Fruit fly (Drosophila melanogaster) whole organism, embryonic: ENCODE data around the gene CG34278.
A peak's percentile ranks its signal among the peaks of the same experiment; 100 is the strongest.

Experiments used
- Adf1 ChIP-seq: fragments of 200-800 bp; sonication (Bioruptor generic); IDR thresholded peaks from 2 replicates; pipeline ENCODE4 v1.3.6; 2022; ENCODE audit warnings: missing biosample characterization, missing genetic modification characterization
- Atf-2 ChIP-seq: fragments of 200-800 bp; sonication (Bioruptor generic); optimal IDR thresholded peaks from 2 replicates; lab custom pipeline; 2016; ENCODE audit warnings: missing biosample characterization, missing genetic modification characterization
- BtbVII ChIP-seq: fragments of 200-800 bp; sonication (Bioruptor generic); optimal IDR thresholded peaks from 3 replicates; lab custom pipeline; 2017; ENCODE audit warnings: missing biosample characterization, mild to moderate bottlenecking, missing genetic modification characterization
- CG10209 ChIP-seq: fragments of 200-800 bp; sonication (Bioruptor generic); optimal IDR thresholded peaks from 3 replicates; lab custom pipeline; 2017; ENCODE audit warnings: missing biosample characterization, mild to moderate bottlenecking, missing genetic modification characterization, missing genetic modification reagents
- CG12104 ChIP-seq: fragments of 200-800 bp; sonication (Bioruptor generic); optimal IDR thresholded peaks from 3 replicates; lab custom pipeline; 2016; ENCODE audit warnings: missing biosample characterization, missing genetic modification characterization
- CG12769 ChIP-seq: fragments of 200-800 bp; sonication (Bioruptor generic); optimal IDR thresholded peaks from 2 replicates; lab custom pipeline; 2019; ENCODE audit warnings: missing biosample characterization, mild to moderate bottlenecking, missing genetic modification characterization, moderate library complexity
- CG14050 ChIP-seq: fragments of 200-800 bp; sonication (Bioruptor generic); IDR thresholded peaks from 3 replicates; pipeline ENCODE4 v1.3.6; 2022; ENCODE audit warnings: missing biosample characterization, missing genetic modification characterization
- CG15073 ChIP-seq: fragments of 200-800 bp; sonication (Bioruptor generic); optimal IDR thresholded peaks from 2 replicates; lab custom pipeline; 2016; ENCODE audit warnings: missing biosample characterization, missing genetic modification characterization
- CG17829 ChIP-seq: fragments of 200-800 bp; optimal IDR thresholded peaks from 2 replicates; lab custom pipeline; 2019; ENCODE audit warnings: missing biosample characterization, mild to moderate bottlenecking, missing genetic modification characterization, moderate library complexity
- CG18764 ChIP-seq: fragments of 200-800 bp; sonication (Bioruptor generic); optimal IDR thresholded peaks from 3 replicates; lab custom pipeline; 2016; ENCODE audit warnings: missing biosample characterization, missing genetic modification characterization
- CG2129 ChIP-seq: fragments of 200-800 bp; sonication (Bioruptor generic); IDR thresholded peaks from 2 replicates; pipeline ENCODE4 v1.3.6; 2022; ENCODE audit warnings: missing biosample characterization, missing genetic modification characterization; ENCODE audit not compliant: partially characterized antibody
- CG31441 ChIP-seq: fragments of 200-800 bp; sonication (Bioruptor generic); IDR thresholded peaks from 2 replicates; pipeline ENCODE4 v1.3.6; 2022; ENCODE audit warnings: missing biosample characterization, missing genetic modification characterization
- CG32532 ChIP-seq: fragments of 200-800 bp; sonication (Bioruptor generic); IDR thresholded peaks from 2 replicates; pipeline ENCODE4 v1.3.6; 2022; ENCODE audit warnings: missing biosample characterization, missing genetic modification characterization
- CG4707 ChIP-seq: fragments of 200-800 bp; sonication (Bioruptor generic); optimal IDR thresholded peaks from 2 replicates; lab custom pipeline; 2018; ENCODE audit warnings: missing biosample characterization, mild to moderate bottlenecking, missing genetic modification characterization, moderate library complexity
- CG7839 ChIP-seq: fragments of 200-800 bp; sonication (Bioruptor generic); optimal IDR thresholded peaks from 3 replicates; lab custom pipeline; 2018; ENCODE audit warnings: missing biosample characterization, mild to moderate bottlenecking, missing genetic modification characterization, moderate library complexity
- CG8359 ChIP-seq: fragments of 200-800 bp; sonication (Bioruptor generic); optimal IDR thresholded peaks from 2 replicates; lab custom pipeline; 2017; ENCODE audit warnings: missing biosample characterization, mild to moderate bottlenecking, missing genetic modification characterization, borderline replicate concordance
- CG9215 ChIP-seq: fragments of 200-800 bp; sonication (Bioruptor generic); IDR thresholded peaks from 2 replicates; pipeline ENCODE4 v1.3.6; 2022; ENCODE audit warnings: missing biosample characterization, missing genetic modification characterization
- CG9817 ChIP-seq: fragments of 200-800 bp; sonication (Bioruptor generic); optimal IDR thresholded peaks from 2 replicates; lab custom pipeline; 2018; ENCODE audit warnings: missing biosample characterization, mild to moderate bottlenecking, missing genetic modification characterization, moderate library complexity
- CG9876 ChIP-seq: fragments of 200-800 bp; sonication (Bioruptor generic); optimal IDR thresholded peaks from 2 replicates; lab custom pipeline; 2016; ENCODE audit warnings: missing biosample characterization, missing genetic modification characterization
- Dref ChIP-seq: fragments of 200-800 bp; sonication (Bioruptor generic); IDR thresholded peaks from 2 replicates; pipeline ENCODE4 v1.3.6; 2022; ENCODE audit warnings: missing biosample characterization, missing genetic modification characterization
- Ets65A ChIP-seq: fragments of 200-800 bp; sonication (Bioruptor generic); peaks from one replicate; lab custom pipeline; 2016; ENCODE audit warnings: missing biosample characterization, missing genetic modification characterization
- Kr ChIP-seq: fragments of 200-800 bp; sonication (Bioruptor generic); optimal IDR thresholded peaks from 2 replicates; lab custom pipeline; 2017; ENCODE audit warnings: missing biosample characterization, mild to moderate bottlenecking, missing genetic modification characterization
- Lhr ChIP-seq: fragments of 200-800 bp; sonication (Bioruptor generic); optimal IDR thresholded peaks from 3 replicates; lab custom pipeline; 2017; ENCODE audit warnings: mild to moderate bottlenecking, missing biosample characterization, missing genetic modification reagents, missing genetic modification characterization
- Med ChIP-seq: fragments of 200-800 bp; sonication (Bioruptor generic); peaks from one replicate; lab custom pipeline; 2016; ENCODE audit warnings: missing biosample characterization, missing genetic modification characterization, mild to moderate bottlenecking, inconsistent platforms, moderate library complexity
- NC2α ChIP-seq: fragments of 200-800 bp; sonication (Bioruptor generic); optimal IDR thresholded peaks from 2 replicates; lab custom pipeline; 2016; ENCODE audit warnings: missing biosample characterization, missing genetic modification characterization
- Oaz ChIP-seq: fragments of 200-800 bp; sonication (Bioruptor generic); IDR thresholded peaks from 2 replicates; pipeline ENCODE4 v1.3.6; 2022; ENCODE audit warnings: missing biosample characterization, missing genetic modification characterization
- Six4 ChIP-seq: fragments of 200-800 bp; sonication (Bioruptor generic); optimal IDR thresholded peaks from 2 replicates; lab custom pipeline; 2016; ENCODE audit warnings: missing biosample characterization, missing genetic modification characterization
- abd-A ChIP-seq: fragments of 200-800 bp; sonication (Bioruptor generic); optimal IDR thresholded peaks from 3 replicates; lab custom pipeline; 2019; ENCODE audit warnings: missing biosample characterization, mild to moderate bottlenecking, missing genetic modification characterization, moderate library complexity
- ac ChIP-seq: fragments of 200-800 bp; sonication (Bioruptor generic); optimal IDR thresholded peaks from 3 replicates; lab custom pipeline; 2017; ENCODE audit warnings: missing biosample characterization, mild to moderate bottlenecking, missing genetic modification characterization
- ara ChIP-seq: fragments of 200-800 bp; sonication (Bioruptor generic); IDR thresholded peaks from 2 replicates; pipeline ENCODE4 v1.3.6; 2022; ENCODE audit warnings: missing biosample characterization, missing genetic modification characterization
- bab2 ChIP-seq: fragments of 200-800 bp; sonication (Bioruptor generic); optimal IDR thresholded peaks from 2 replicates; lab custom pipeline; 2016; ENCODE audit warnings: missing biosample characterization, missing genetic modification characterization
- bsh ChIP-seq, 2 experiments: fragments of 200-800 bp; sonication (Bioruptor generic); optimal IDR thresholded peaks; 2 replicates each; lab custom pipeline; 2017 to 2018; ENCODE audit warnings: mild to moderate bottlenecking in 2 of 2, missing biosample characterization in 2 of 2, missing genetic modification characterization in 2 of 2, moderate library complexity in 1 of 2
- chinmo ChIP-seq: fragments of 200-800 bp; sonication (Bioruptor generic); IDR thresholded peaks from 4 replicates; pipeline ENCODE4 v1.3.6; 2022; ENCODE audit warnings: missing biosample characterization, missing genetic modification characterization; ENCODE audit not compliant: partially characterized antibody
- croc ChIP-seq: fragments of 200-800 bp; sonication (Bioruptor generic); conservative IDR thresholded peaks from 3 replicates; pipeline ENCODE4 v1.3.6; 2022; ENCODE audit warnings: missing biosample characterization, missing genetic modification characterization
- cwo ChIP-seq: fragments of 200-800 bp; sonication (Bioruptor generic); optimal IDR thresholded peaks from 3 replicates; lab custom pipeline; 2017; ENCODE audit warnings: missing biosample characterization, missing genetic modification characterization, mild to moderate bottlenecking, moderate library complexity, missing genetic modification reagents
- esg ChIP-seq: fragments of 200-800 bp; sonication (Bioruptor generic); conservative IDR thresholded peaks from 2 replicates; pipeline ENCODE4 v1.3.6; 2022; ENCODE audit warnings: missing biosample characterization, missing genetic modification characterization
- grn ChIP-seq: fragments of 200-800 bp; sonication (Bioruptor generic); optimal IDR thresholded peaks from 3 replicates; lab custom pipeline; 2017; ENCODE audit warnings: missing biosample characterization, missing genetic modification characterization
- maf-S ChIP-seq: fragments of 200-800 bp; sonication (Bioruptor generic); optimal IDR thresholded peaks from 2 replicates; lab custom pipeline; 2016; ENCODE audit warnings: missing biosample characterization, missing genetic modification characterization
- psq ChIP-seq: fragments of 200-800 bp; sonication (Bioruptor generic); optimal IDR thresholded peaks from 2 replicates; lab custom pipeline; 2017; ENCODE audit warnings: missing biosample characterization, missing genetic modification characterization
- rib ChIP-seq: fragments of 200-800 bp; sonication (Bioruptor generic); IDR thresholded peaks from 2 replicates; pipeline ENCODE4 v1.3.6; 2022; ENCODE audit warnings: missing biosample characterization, missing genetic modification characterization
- sd ChIP-seq: fragments of 200-800 bp; sonication (Bioruptor generic); optimal IDR thresholded peaks from 3 replicates; lab custom pipeline; 2018; ENCODE audit warnings: missing biosample characterization, mild to moderate bottlenecking, missing genetic modification characterization, moderate library complexity
- sens ChIP-seq: fragments of 200-800 bp; sonication (Bioruptor generic); peaks from one replicate; lab custom pipeline; 2016; ENCODE audit warnings: missing biosample characterization, missing genetic modification characterization

The CG34278 gene

dm6 chr3R:17122796-17123504, 2.7 kb downstream of the CG34278 start (continued):
- TF ChIP-seq CG12769: no peak
- no peak for TF ChIP-seq CG9215 (GFP tag; lab: Robert Waterston, UW)
- peak; percentile 7 for TF ChIP-seq CG7839 (tag; lab: Kevin White, UChicago)
- TF ChIP-seq chinmo: peak; percentile 88; the same call in 3 of the 4 replicates
- TF ChIP-seq NC2α: no peak
- no peak for TF ChIP-seq Dref (GFP tag; lab: Robert Waterston, UW)
- TF ChIP-seq rib (GFP tag; lab: Robert Waterston, UW): peak; percentile 24; the same call in 1 of the 2 replicates
- no peak for TF ChIP-seq bsh (GFP tag; optimal IDR thresholded peaks at IDR 0.05; lab: Kevin White, UChicago)
- no peak for TF ChIP-seq esg
- no peak for TF ChIP-seq BtbVII (GFP tag; lab: Kevin White, UChicago)
- TF ChIP-seq abd-A (tag; lab: Kevin White, UChicago): no peak
- TF ChIP-seq CG10209: no peak
- no peak for TF ChIP-seq Oaz (GFP tag; lab: Robert Waterston, UW)
- peak; percentile 73 for TF ChIP-seq Adf1 (GFP tag; lab: Robert Waterston, UW)
- peak; percentile 5 for TF ChIP-seq sens (GFP tag; lab: Kevin White, UChicago)
- TF ChIP-seq CG18764: no peak
- no peak for TF ChIP-seq Lhr (GFP tag; lab: Kevin White, UChicago)
- 0 out of 2 replicates have a peak, but pooled peaks have one; percentile 37 for TF ChIP-seq CG31441 (GFP tag; lab: Robert Waterston, UW)
- no peak for TF ChIP-seq bab2 (GFP tag; lab: Kevin White, UChicago)

- TF ChIP-seq esg: no peak
- no peak for TF ChIP-seq CG15073
- no peak for TF ChIP-seq CG4707 (GFP tag; lab: Kevin White, UChicago)
- no peak for TF ChIP-seq Kr (GFP tag; lab: Kevin White, UChicago)
- TF ChIP-seq croc (GFP tag; lab: Robert Waterston, UW): no peak
- no peak for TF ChIP-seq Atf-2
- no peak for TF ChIP-seq ara (GFP tag; lab: Robert Waterston, UW)
- no peak for TF ChIP-seq psq (GFP tag; lab: Kevin White, UChicago)
- TF ChIP-seq, all 482 proteins: peak for 0
Measured at dm6 chr3R:17124177-17124576, 3.9 kb downstream of the CG34278 start, which contains the start of gene CG45079. Gene CG45079, plus strand, starts transcription at chr3R:17124477.

- TF ChIP-seq ac (GFP tag; lab: Kevin White, UChicago) (no peak), sd (tag; lab: Kevin White, UChicago) (peak; percentile 53), Six4 (no peak), CG2129 (no peak), CG12104 (GFP tag; lab: Kevin White, UChicago) (no peak), CG8359 (GFP tag; lab: Kevin White, UChicago) (peak; percentile 97), CG9817 (tag; lab: Kevin White, UChicago) (no peak), Ets65A (peak; percentile 47), maf-S (GFP tag; lab: Kevin White, UChicago) (no peak), CG14050 (no peak), CG9876 (GFP tag; lab: Kevin White, UChicago) (no peak), Med (GFP tag; lab: Kevin White, UChicago) (peak; percentile 61), cwo (peak; percentile 30), CG32532 (GFP tag; lab: Robert Waterston, UW) (no peak), Adf1 (GFP tag; lab: Robert Waterston, UW) (no peak), CG17829 (tag; lab: Kevin White, UChicago) (no peak), grn (GFP tag; lab: Kevin White, UChicago) (no peak)
Measured at dm6 chr3R:17125339-17126044, 5.2 kb downstream of the CG34278 start, which contains the start of gene cher. Gene cher, minus strand, starts transcription at chr3R:17125389.
